Fruit fly (Drosophila melanogaster): ENCODE measurements around the gene CG7166.
A peak's percentile ranks its signal among the peaks of the same experiment; 100 is the strongest.

Gene CG7166

DNA sequence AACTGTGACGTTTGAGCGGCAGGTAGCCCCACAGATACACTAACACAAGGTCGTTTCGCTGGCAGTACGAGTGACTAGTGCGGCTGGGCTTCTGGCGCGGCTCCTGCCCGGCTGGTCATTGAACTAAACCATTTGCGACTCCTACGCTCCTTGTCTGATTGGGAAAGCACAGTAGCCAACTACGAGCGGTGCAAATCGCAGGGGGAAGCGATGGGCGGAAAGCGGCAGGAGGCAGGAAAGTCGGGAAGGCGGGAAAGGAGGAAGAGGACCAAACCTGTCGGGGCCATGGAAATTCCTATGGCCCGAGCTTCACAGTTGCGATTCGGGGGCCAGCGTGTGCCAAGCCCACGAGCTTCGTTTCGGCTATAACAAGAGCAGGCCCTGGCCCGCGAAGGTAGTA, 18.7 kb upstream of the CG7166 start:
- TF ChIP-seq MESR4 (GFP tag; optimal IDR thresholded peaks at IDR 0.05): no peak
- peak; percentile 68 for TF ChIP-seq Med (GFP tag)
- no peak for TF ChIP-seq CG13894 (tag; optimal IDR thresholded peaks at IDR 0.05)
- TF ChIP-seq unc-4 (GFP tag; IDR thresholded peaks at IDR 0.05; ENCODE audit: partially characterized antibody): no peak
- no peak for TF ChIP-seq CG4820 (GFP tag; optimal IDR thresholded peaks at IDR 0.05)
- TF ChIP-seq row (GFP tag; IDR thresholded peaks at IDR 0.05): no peak
- no peak for TF ChIP-seq Trl (optimal IDR thresholded peaks at IDR 0.05)
- TF ChIP-seq Trl (GFP tag; optimal IDR thresholded peaks at IDR 0.05): no peak
- TF ChIP-seq Hr39 (optimal IDR thresholded peaks at IDR 0.05): peak; percentile 1

- TF ChIP-seq sisA (GFP tag; IDR thresholded peaks at IDR 0.05) (no peak), D (optimal IDR thresholded peaks at IDR 0.05) (peak; percentile 68), D (GFP tag; optimal IDR thresholded peaks at IDR 0.05) (no peak), kni (GFP tag; optimal IDR thresholded peaks at IDR 0.05) (peak; percentile 56), Xrp1 (GFP tag; IDR thresholded peaks at IDR 0.05) (no peak), Kr (GFP tag; optimal IDR thresholded peaks at IDR 0.05) (peak; percentile 25), al (GFP tag; IDR thresholded peaks at IDR 0.05) (0 out of 2 replicates have a peak, but pooled peaks have one; percentile 8), zen (tag; optimal IDR thresholded peaks at IDR 0.05) (peak; percentile 43), grn (GFP tag; optimal IDR thresholded peaks at IDR 0.05) (peak; percentile 90), tll (GFP tag; optimal IDR thresholded peaks at IDR 0.05) (peak in 1 of 2 experiments; percentile 23), pfk (GFP tag; optimal IDR thresholded peaks at IDR 0.05) (peak; percentile 51), CG7745 (tag; optimal IDR thresholded peaks at IDR 0.05) (peak; percentile 50), sd (tag; optimal IDR thresholded peaks at IDR 0.05) (peak; percentile 34), psq (GFP tag; optimal IDR thresholded peaks at IDR 0.05) (no peak)
Measured at dm6 chr3L:21642908-21643572, 17.6 kb upstream of the CG7166 start.

- TF ChIP-seq NK7.1 (GFP tag; optimal IDR thresholded peaks at IDR 0.05) (no peak), CG16863 (GFP tag; optimal IDR thresholded peaks at IDR 0.05) (no peak), mirr (GFP tag; optimal IDR thresholded peaks at IDR 0.05) (peak; percentile 54), Taf1 (GFP tag; IDR thresholded peaks at IDR 0.05) (no peak), CG31441 (GFP tag; IDR thresholded peaks at IDR 0.05) (no peak), YL-1 (GFP tag; optimal IDR thresholded peaks at IDR 0.05) (peak; percentile 53), Hsf (GFP tag; optimal IDR thresholded peaks at IDR 0.05) (peak; percentile 16), CG11504 (tag; optimal IDR thresholded peaks at IDR 0.05) (no peak), ranshi (GFP tag; IDR thresholded peaks at IDR 0.05) (no peak), Sry-δ (GFP tag; optimal IDR thresholded peaks at IDR 0.05) (peak; percentile 54), Doc2 (GFP tag; IDR thresholded peaks at IDR 0.05) (no peak), PHDP (tag; optimal IDR thresholded peaks at IDR 0.05) (peak; percentile 29), Bteb2 (GFP tag; optimal IDR thresholded peaks at IDR 0.05) (peak; percentile 7), Hmx (GFP tag; optimal IDR thresholded peaks at IDR 0.05) (no peak), gsb (GFP tag; IDR thresholded peaks at IDR 0.05) (no peak), CG10462 (GFP tag; optimal IDR thresholded peaks at IDR 0.05) (no peak), dimm (GFP tag; IDR thresholded peaks at IDR 0.05) (no peak), HLH3B (GFP tag; IDR thresholded peaks at IDR 0.05) (peak; percentile 38; the same call in 1 of the 2 replicates), CkIIα-i1 (GFP tag; IDR thresholded peaks at IDR 0.05) (no peak), Aef1 (GFP tag; IDR thresholded peaks at IDR 0.05) (no peak), CG9727 (GFP tag; optimal IDR thresholded peaks at IDR 0.05) (no peak), CG16813 (GFP tag; IDR thresholded peaks at IDR 0.05; ENCODE audit: partially characterized antibody) (no peak), CG4617 (GFP tag; optimal IDR thresholded peaks at IDR 0.05; ENCODE audit: borderline replicate concordance) (peak; percentile 73), dati (GFP tag; IDR thresholded peaks at IDR 0.05) (no peak), stc (GFP tag; IDR thresholded peaks at IDR 0.05) (peak; percentile 30; the same call in 1 of the 2 replicates), fd3F (GFP tag; optimal IDR thresholded peaks at IDR 0.05) (peak; percentile 16), C15 (GFP tag; IDR thresholded peaks at IDR 0.05) (no peak)
Measured at dm6 chr3L:21640815-21641214, 15.4 kb upstream of the CG7166 start, which contains the start of gene Atox1. Gene Atox1, plus strand, starts transcription at chr3L:21640995.

Data from whole organism, embryonic.